Worm (Caenorhabditis elegans): ENCODE data around the gene srh-301.
A peak's percentile ranks its signal among the peaks of the same experiment; 100 is the strongest.

srh-301 gene

ce11 chrV:17831350-17831749 is 6.6 kb downstream of the srh-301 start, which contains the start of gene srh-303:
Gene srh-303, plus strand, starts transcription at chrV:17831650.
- no peak for TF ChIP-seq ztf-4 (tag; optimal IDR thresholded peaks at IDR 0.05)
- TF ChIP-seq pha-4 (tag; optimal IDR thresholded peaks at IDR 0.05): no peak
- TF ChIP-seq ZK546.5 (tag; optimal IDR thresholded peaks at IDR 0.05): no peak
- no peak for TF ChIP-seq ama-1 (optimal IDR thresholded peaks at IDR 0.05)

ce11 chrV:17844106-17844505 is 19.4 kb downstream of the srh-301 start, which contains the start of gene srh-286:
Gene srh-286, minus strand, starts transcription at chrV:17844206.
- TF ChIP-seq elt-1 (tag; optimal IDR thresholded peaks at IDR 0.05): no peak
- TF ChIP-seq zag-1 (tag; optimal IDR thresholded peaks at IDR 0.05): no peak
- no peak for TF ChIP-seq pha-4 (tag; optimal IDR thresholded peaks at IDR 0.05)
- no peak for TF ChIP-seq ztf-4 (tag; optimal IDR thresholded peaks at IDR 0.05)
- TF ChIP-seq ZK546.5 (tag; optimal IDR thresholded peaks at IDR 0.05): no peak
- TF ChIP-seq eor-1 (tag; optimal IDR thresholded peaks at IDR 0.05): no peak
- no peak for TF ChIP-seq nhr-76 (tag; optimal IDR thresholded peaks at IDR 0.05)
- TF ChIP-seq fkh-2 (tag; optimal IDR thresholded peaks at IDR 0.05): no peak
- no peak for TF ChIP-seq ceh-16 (tag; optimal IDR thresholded peaks at IDR 0.05)
- no peak for TF ChIP-seq skn-1 (tag; optimal IDR thresholded peaks at IDR 0.05)
- TF ChIP-seq ztf-11 (tag; optimal IDR thresholded peaks at IDR 0.05): no peak
- no peak for TF ChIP-seq nhr-25 (tag; optimal IDR thresholded peaks at IDR 0.05)
- TF ChIP-seq pqm-1 (tag; optimal IDR thresholded peaks at IDR 0.05): no peak
- TF ChIP-seq jun-1 (tag; optimal IDR thresholded peaks at IDR 0.05): no peak
- no peak for TF ChIP-seq snpc-4 (tag; optimal IDR thresholded peaks at IDR 0.05)
- TF ChIP-seq nhr-28 (tag; optimal IDR thresholded peaks at IDR 0.05): no peak
- no peak for TF ChIP-seq elt-3 (tag; optimal IDR thresholded peaks at IDR 0.05)
- no peak for TF ChIP-seq fos-1 (tag; optimal IDR thresholded peaks at IDR 0.05)
- no peak for TF ChIP-seq sea-2 (GFP tag; optimal IDR thresholded peaks at IDR 0.05)

DNA sequence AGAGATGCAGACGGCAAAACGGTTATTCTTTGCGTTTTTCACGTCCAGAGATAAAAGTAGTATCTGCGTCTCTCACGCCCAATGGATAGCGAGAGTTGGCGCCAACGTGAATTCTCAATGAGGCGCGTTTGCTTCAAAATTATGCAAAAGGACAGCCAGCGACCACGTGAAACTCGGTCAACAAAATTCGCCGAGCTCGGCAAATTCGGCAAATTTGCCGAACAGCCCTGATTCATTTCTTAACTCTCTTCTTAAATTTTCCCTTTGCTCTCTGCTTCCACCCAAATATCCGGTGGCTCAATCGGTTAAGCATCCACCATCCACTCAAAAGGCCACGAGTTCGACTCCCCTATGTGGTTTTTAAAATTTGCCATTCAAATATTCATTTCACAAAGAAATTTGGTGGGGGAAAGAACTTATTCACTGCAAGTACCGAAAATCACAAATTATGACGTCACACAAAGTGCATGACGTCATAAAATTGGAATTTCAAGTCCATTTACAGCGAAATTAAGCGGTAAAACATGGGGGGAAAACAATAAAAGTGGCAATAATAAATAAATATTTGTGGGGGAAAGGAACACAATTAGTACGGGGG is 20.8 kb downstream of the srh-301 start:
- TF ChIP-seq mml-1 (tag; optimal IDR thresholded peaks at IDR 0.05): no peak

- no peak for TF ChIP-seq ZK546.5 (tag; optimal IDR thresholded peaks at IDR 0.05)
- TF ChIP-seq mdl-1 (tag; optimal IDR thresholded peaks at IDR 0.05): no peak
- no peak for TF ChIP-seq unc-39 (tag; optimal IDR thresholded peaks at IDR 0.05)
- no peak for TF ChIP-seq zag-1 (tag; optimal IDR thresholded peaks at IDR 0.05)
- no peak for TF ChIP-seq tbx-2 (tag; optimal IDR thresholded peaks at IDR 0.05)
- no peak for TF ChIP-seq ztf-11 (tag; optimal IDR thresholded peaks at IDR 0.05)
- no peak for TF ChIP-seq nhr-43 (tag; optimal IDR thresholded peaks at IDR 0.05; ENCODE audit: poor library complexity, severe bottlenecking)
Measured at ce11 chrV:17855889-17856288, 31.2 kb downstream of the srh-301 start, which contains the start of gene tcc-1. Gene tcc-1, minus strand, starts transcription at chrV:17855989.

- TF ChIP-seq fkh-10 (GFP tag; optimal IDR thresholded peaks at IDR 0.05) (peak; percentile 64), mdl-1 (tag; optimal IDR thresholded peaks at IDR 0.05) (peak; percentile 71), elt-2 (tag; optimal IDR thresholded peaks at IDR 0.05) (peak; percentile 71), nhr-67 (tag; optimal IDR thresholded peaks at IDR 0.05) (no peak), fkh-2 (tag; optimal IDR thresholded peaks at IDR 0.05) (no peak), tbx-2 (tag; optimal IDR thresholded peaks at IDR 0.05) (peak; percentile 68), daf-12 (tag; optimal IDR thresholded peaks at IDR 0.05) (no peak), hmg-11 (tag; optimal IDR thresholded peaks at IDR 0.05) (peak; percentile 93), nhr-28 (tag; optimal IDR thresholded peaks at IDR 0.05) (no peak), ztf-11 (tag; optimal IDR thresholded peaks at IDR 0.05) (no peak), lin-15B (tag; optimal IDR thresholded peaks at IDR 0.05) (peak; percentile 79), ceh-82 (tag; optimal IDR thresholded peaks at IDR 0.05) (peak; percentile 49), nhr-25 (tag; optimal IDR thresholded peaks at IDR 0.05) (peak; percentile 24), nhr-77 (tag; optimal IDR thresholded peaks at IDR 0.05) (no peak), nhr-11 (tag; optimal IDR thresholded peaks at IDR 0.05) (no peak), nhr-76 (tag; optimal IDR thresholded peaks at IDR 0.05) (no peak), elt-3 (tag; optimal IDR thresholded peaks at IDR 0.05) (no peak), lin-39 (tag; optimal IDR thresholded peaks at IDR 0.05) (peak; percentile 90), egl-5 (tag; optimal IDR thresholded peaks at IDR 0.05) (peak; percentile 62), fos-1 (tag; optimal IDR thresholded peaks at IDR 0.05) (no peak), ztf-4 (tag; optimal IDR thresholded peaks at IDR 0.05) (no peak), ceh-9 (tag; optimal IDR thresholded peaks at IDR 0.05) (no peak), aly-2 (tag; optimal IDR thresholded peaks at IDR 0.05) (no peak), pqm-1 (tag; optimal IDR thresholded peaks at IDR 0.05) (peak; percentile 66), sea-2 (GFP tag; optimal IDR thresholded peaks at IDR 0.05) (no peak), zag-1 (tag; optimal IDR thresholded peaks at IDR 0.05) (no peak), lsy-12 (tag; optimal IDR thresholded peaks at IDR 0.05) (peak; percentile 61), eor-1 (tag; optimal IDR thresholded peaks at IDR 0.05) (no peak), ceh-16 (tag; optimal IDR thresholded peaks at IDR 0.05) (no peak), elt-1 (tag; optimal IDR thresholded peaks at IDR 0.05) (no peak), ceh-28 (tag; optimal IDR thresholded peaks at IDR 0.05) (peak; percentile 78), unc-62 (GFP tag; optimal IDR thresholded peaks at IDR 0.05) (peak; percentile 64), nhr-12 (tag; optimal IDR thresholded peaks at IDR 0.05) (no peak), nhr-23 (tag; optimal IDR thresholded peaks at IDR 0.05) (peak; percentile 80), pha-4 (tag; optimal IDR thresholded peaks at IDR 0.05) (peak; percentile 69), ama-1 (optimal IDR thresholded peaks at IDR 0.05) (no peak)
Measured at ce11 chrV:17857901-17858300, 33.2 kb downstream of the srh-301 start.
